Worm (Caenorhabditis elegans): ENCODE results near the gene osta-1.

DNA sequence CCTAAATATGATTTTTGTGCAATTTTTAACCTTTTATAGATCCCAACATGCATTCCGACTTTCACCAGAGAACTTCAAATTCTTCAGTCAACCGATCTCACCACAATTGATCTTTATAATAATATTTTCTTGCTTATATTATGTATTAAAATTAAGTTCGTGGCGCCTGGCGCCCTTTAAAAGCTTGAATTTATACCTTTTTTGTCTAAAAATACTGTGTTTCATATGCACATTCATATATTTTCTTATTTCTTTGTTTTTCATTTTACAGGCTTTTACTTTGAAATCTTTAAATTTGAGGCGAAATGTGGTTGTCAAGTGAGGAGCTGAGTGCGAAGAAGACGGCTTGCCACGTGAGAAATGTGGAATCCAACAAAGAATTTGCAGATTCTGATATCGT is 38.3 kb downstream of the osta-1 start, which contains the start of gene rpoa-49:
- TF ChIP-seq dao-5 (tag; optimal IDR thresholded peaks at IDR 0.05), result no peak
- no peak for TF ChIP-seq him-1 (tag; optimal IDR thresholded peaks at IDR 0.05)

Data from whole organism, L4/young adult.